Fruit fly (Drosophila melanogaster): ENCODE data around the gene CG8568.

CG8568 gene

dm6 chrX:17473879-17474278 lies 21.5 kb upstream of the CG8568 start:
- TF ChIP-seq CTCF (optimal IDR thresholded peaks at IDR 0.05) (no peak), CG8478 (optimal IDR thresholded peaks at IDR 0.05) (no peak)

- no peak for TF ChIP-seq CG8478 (optimal IDR thresholded peaks at IDR 0.05)
These were observed 20.8 kb upstream of the CG8568 start for dm6 chrX:17472930-17473668.

- no peak for TF ChIP-seq CG8478 (optimal IDR thresholded peaks at IDR 0.05)
- peak; percentile 61 to 75 for TF ChIP-seq CTCF (optimal IDR thresholded peaks at IDR 0.05)
These were observed 20.1 kb upstream of the CG8568 start for dm6 chrX:17472467-17472866.

- TF ChIP-seq CG8478 (optimal IDR thresholded peaks at IDR 0.05) (no peak), CTCF (optimal IDR thresholded peaks at IDR 0.05) (no peak)
These were observed 19.2 kb upstream of the CG8568 start for dm6 chrX:17471584-17471983.

dm6 chrX:17465523-17465922 lies 13.2 kb upstream of the CG8568 start:
- TF ChIP-seq CG8478 (optimal IDR thresholded peaks at IDR 0.05) (no peak), CTCF (optimal IDR thresholded peaks at IDR 0.05) (no peak)

- TF ChIP-seq CTCF (optimal IDR thresholded peaks at IDR 0.05) = peak in 1 of 2 experiments; percentile 36
- TF ChIP-seq CG8478 (optimal IDR thresholded peaks at IDR 0.05) = no peak
These were observed 3.6 kb upstream of the CG8568 start for dm6 chrX:17455829-17456460.

- TF ChIP-seq CTCF (optimal IDR thresholded peaks at IDR 0.05) (no peak), CG8478 (optimal IDR thresholded peaks at IDR 0.05) (no peak)
These were observed 3.7 kb downstream of the CG8568 start, which contains the start of gene p-cup for dm6 chrX:17448674-17449073. Gene p-cup, minus strand, starts transcription at chrX:17448774.

dm6 chrX:17443880-17444279 lies 8.5 kb downstream of the CG8568 start, which contains the start of the genes CG12994 and CG46464:
Gene CG12994, minus strand, starts transcription at chrX:17443994.
Gene CG46464, minus strand, starts transcription at chrX:17443994.
- TF ChIP-seq CG8478 (optimal IDR thresholded peaks at IDR 0.05) = no peak
- no peak for TF ChIP-seq CTCF (optimal IDR thresholded peaks at IDR 0.05)

dm6 chrX:17424383-17424782 lies 28.0 kb downstream of the CG8568 start:
- TF ChIP-seq CG8478 (optimal IDR thresholded peaks at IDR 0.05) (no peak), CTCF (optimal IDR thresholded peaks at IDR 0.05) (no peak)

- TF ChIP-seq CG8478 (optimal IDR thresholded peaks at IDR 0.05) (no peak), CTCF (optimal IDR thresholded peaks at IDR 0.05) (no peak)
These were observed 28.9 kb downstream of the CG8568 start, which contains the start of gene ENGase for dm6 chrX:17423310-17423945. Gene ENGase, plus strand, starts transcription at chrX:17423591.

dm6 chrX:17421987-17422386 lies 30.4 kb downstream of the CG8568 start, which contains the start of gene CG8611:
Gene CG8611, minus strand, starts transcription at chrX:17422145.
- TF ChIP-seq CG8478 (optimal IDR thresholded peaks at IDR 0.05) = no peak
- peak in 1 of 2 experiments; percentile 36 for TF ChIP-seq CTCF (optimal IDR thresholded peaks at IDR 0.05)

dm6 chrX:17407737-17408136 lies 44.6 kb downstream of the CG8568 start:
- TF ChIP-seq CTCF (optimal IDR thresholded peaks at IDR 0.05) = no peak
- no peak for TF ChIP-seq CG8478 (optimal IDR thresholded peaks at IDR 0.05)

dm6 chrX:17404883-17405282 lies 47.5 kb downstream of the CG8568 start:
- no peak for TF ChIP-seq CG8478 (optimal IDR thresholded peaks at IDR 0.05)
- TF ChIP-seq CTCF (optimal IDR thresholded peaks at IDR 0.05) = no peak
